Worm (Caenorhabditis elegans) whole organism, L2 larva: ENCODE measurements around the gene C23G10.11.

Source experiments
- aly-2 ChIP-seq: fragments of 150-350 bp; optimal IDR thresholded peaks from 2 replicates; lab custom pipeline; 2014; ENCODE audit warnings: missing biosample characterization, missing genetic modification characterization
- blmp-1 ChIP-seq: sonication (generic microtip); optimal IDR thresholded peaks from 2 replicates; lab custom pipeline; 2017; ENCODE audit warnings: missing genetic modification characterization, mild to moderate bottlenecking, missing compliant biosample characterization, antibody characterized with exemption, moderate library complexity; ENCODE audit not compliant: insufficient read depth
- elt-1 ChIP-seq: fragments of 150-350 bp; optimal IDR thresholded peaks from 2 replicates; lab custom pipeline; 2014; ENCODE audit warnings: missing biosample characterization, missing genetic modification characterization
- lin-13 ChIP-seq: fragments of 150-350 bp; optimal IDR thresholded peaks from 2 replicates; lab custom pipeline; 2014; ENCODE audit warnings: missing biosample characterization, missing genetic modification reagents, missing genetic modification characterization
- lin-39 ChIP-seq: fragments of 150-350 bp; optimal IDR thresholded peaks from 2 replicates; lab custom pipeline; 2014; ENCODE audit warnings: missing biosample characterization, missing genetic modification reagents, missing genetic modification characterization
- nhr-11 ChIP-seq: fragments of 150-350 bp; optimal IDR thresholded peaks from 2 replicates; lab custom pipeline; 2014; ENCODE audit warnings: missing biosample characterization, missing genetic modification characterization
- nhr-25 ChIP-seq: fragments of 150-350 bp; sonication (generic microtip); optimal IDR thresholded peaks from 3 replicates; lab custom pipeline; 2014; ENCODE audit warnings: missing biosample characterization, missing genetic modification characterization
- nhr-77 ChIP-seq: fragments of 150-350 bp; optimal IDR thresholded peaks from 2 replicates; lab custom pipeline; 2014; ENCODE audit warnings: missing biosample characterization, missing genetic modification characterization
- sma-3 ChIP-seq: sonication (generic microtip); optimal IDR thresholded peaks from 2 replicates; lab custom pipeline; 2016; ENCODE audit warnings: missing genetic modification reagents, missing genetic modification characterization, missing compliant biosample characterization
- zag-1 ChIP-seq: fragments of 150-350 bp; optimal IDR thresholded peaks from 2 replicates; lab custom pipeline; 2014; ENCODE audit warnings: missing biosample characterization, missing genetic modification characterization

DNA sequence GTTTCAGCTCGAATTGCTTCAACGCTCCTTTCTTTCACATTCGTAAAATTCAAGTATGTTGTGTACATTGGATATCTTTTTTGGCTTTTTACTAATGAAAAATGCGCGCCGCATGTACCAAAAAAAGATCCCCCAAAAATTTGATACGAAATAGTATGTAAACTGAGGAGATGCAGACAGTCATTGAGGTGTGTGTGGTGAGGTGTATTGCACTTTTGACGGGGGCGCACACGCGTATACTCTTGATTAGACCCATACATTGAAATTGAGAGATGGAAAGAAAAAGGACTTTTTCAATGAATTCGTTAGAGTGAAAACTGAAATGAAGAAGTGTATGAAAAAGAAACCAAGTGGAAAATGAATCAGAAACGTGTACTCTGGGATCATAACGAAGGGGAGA lies 6.0 kb upstream of the C23G10.11 start:
- TF ChIP-seq lin-13 (GFP tag; lab: Kevin White, UChicago) (no peak), elt-1 (tag; lab: Kevin White, UChicago) (no peak), nhr-25 (tag; lab: Kevin White, UChicago) (no peak), nhr-77 (tag; lab: Kevin White, UChicago) (no peak), blmp-1 (no peak), lin-39 (tag; lab: Kevin White, UChicago) (no peak), sma-3 (GFP tag; lab: Kevin White, UChicago) (no peak), zag-1 (tag; lab: Kevin White, UChicago) (no peak), aly-2 (no peak), nhr-11 (no peak)
